Fruit fly (Drosophila melanogaster) whole organism, pupa: ENCODE measurements around the gene CG7368.

Experiments
- CG15710 ChIP-seq: fragments of 200-800 bp; sonication (Bioruptor generic); optimal IDR thresholded peaks from 2 replicates; lab custom pipeline; 2018; ENCODE audit warnings: missing biosample characterization, mild to moderate bottlenecking, missing genetic modification characterization, moderate library complexity
- CG9948 ChIP-seq: fragments of 200-800 bp; sonication (Bioruptor generic); optimal IDR thresholded peaks from 2 replicates; lab custom pipeline; 2018; ENCODE audit warnings: missing biosample characterization, mild to moderate bottlenecking, missing genetic modification characterization, moderate library complexity
- fd96Ca ChIP-seq: fragments of 200-800 bp; sonication (Bioruptor generic); IDR thresholded peaks from 3 replicates; pipeline ENCODE4 v1.3.6; 2022; ENCODE audit warnings: missing biosample characterization, missing genetic modification characterization

dm6 chr3L:11624281-11624680 is 27.3 kb downstream of the CG7368 start, which contains the start of gene Akr1B:
- TF ChIP-seq CG15710 (tag; lab: Kevin White, UChicago) (no peak), CG9948 (no peak), fd96Ca (GFP tag; lab: Robert Waterston, UW) (no peak)
